Fruit fly (Drosophila melanogaster): ENCODE data around the gene CtBP.

CtBP gene

DNA sequence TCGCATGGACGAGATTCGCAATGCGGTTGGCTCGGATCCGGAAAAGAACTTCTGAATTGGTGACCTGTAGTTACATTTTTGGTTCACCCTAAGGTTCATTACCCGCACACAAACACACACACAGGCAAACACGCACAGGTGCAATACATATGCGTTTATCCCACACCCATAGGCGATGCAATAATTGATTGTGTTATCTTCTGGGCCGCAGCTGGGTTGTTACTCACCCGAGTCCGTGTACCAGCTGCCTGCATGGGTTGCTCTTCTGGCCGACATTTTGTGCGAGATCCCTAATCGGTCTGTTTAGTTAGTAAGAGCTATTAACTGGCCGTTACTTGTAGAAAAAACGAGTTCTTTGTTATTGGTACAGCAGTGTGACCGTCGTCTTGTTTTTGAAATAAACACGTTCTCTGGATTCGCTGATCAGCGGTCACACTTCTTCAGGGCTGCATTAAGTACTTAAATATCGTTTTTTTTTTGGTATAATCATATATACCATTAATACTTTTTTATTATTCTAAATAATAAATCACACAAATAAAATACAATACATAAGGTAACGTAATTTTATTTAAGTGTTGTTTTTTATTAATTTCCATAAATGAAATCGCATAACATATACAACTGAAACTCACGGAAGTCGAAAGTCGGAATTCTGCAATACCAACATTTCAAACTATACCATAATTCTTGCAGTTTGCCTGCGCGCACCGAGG is 386 bp upstream of the CtBP start, which contains the start of gene CG8031:
CG8031 (minus strand) TSS at position 406 of the 716 bp plus-strand sequence.
- TF ChIP-seq Dll (optimal IDR thresholded peaks at IDR 0.05) (peak; percentile 51), pan (optimal IDR thresholded peaks at IDR 0.05) (no peak), CG8478 (optimal IDR thresholded peaks at IDR 0.05) (no peak), psq (optimal IDR thresholded peaks at IDR 0.05) (no peak), EcR (GFP tag; optimal IDR thresholded peaks at IDR 0.05) (peak in 1 of 2 experiments; percentile 71)

DNA sequence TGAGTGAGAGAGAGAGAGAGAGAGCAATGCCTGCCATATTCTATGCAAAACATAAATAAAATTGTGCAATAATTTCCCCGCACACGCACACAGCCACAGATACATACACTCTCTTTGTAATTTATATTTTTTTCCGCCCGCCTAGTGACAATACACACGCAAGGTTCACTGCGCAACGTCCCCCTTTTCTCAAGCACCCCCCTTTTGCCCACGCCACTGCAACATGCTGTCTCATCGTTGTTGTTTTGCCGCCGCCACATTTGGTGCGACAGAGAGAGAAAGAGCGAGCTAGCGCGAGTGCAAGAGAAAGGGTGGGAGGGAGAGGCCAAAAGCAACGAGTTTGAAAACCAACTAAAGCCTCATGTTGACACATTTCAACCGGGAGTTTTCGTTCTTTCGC is 902 bp downstream of the CtBP start:
- TF ChIP-seq EcR (GFP tag; optimal IDR thresholded peaks at IDR 0.05) (peak in 1 of 2 experiments; percentile 3), pan (optimal IDR thresholded peaks at IDR 0.05) (no peak), CG8478 (optimal IDR thresholded peaks at IDR 0.05) (peak; percentile 85), usp (GFP tag; optimal IDR thresholded peaks at IDR 0.05) (no peak), Dll (optimal IDR thresholded peaks at IDR 0.05) (peak; percentile 29), psq (optimal IDR thresholded peaks at IDR 0.05) (no peak)

DNA sequence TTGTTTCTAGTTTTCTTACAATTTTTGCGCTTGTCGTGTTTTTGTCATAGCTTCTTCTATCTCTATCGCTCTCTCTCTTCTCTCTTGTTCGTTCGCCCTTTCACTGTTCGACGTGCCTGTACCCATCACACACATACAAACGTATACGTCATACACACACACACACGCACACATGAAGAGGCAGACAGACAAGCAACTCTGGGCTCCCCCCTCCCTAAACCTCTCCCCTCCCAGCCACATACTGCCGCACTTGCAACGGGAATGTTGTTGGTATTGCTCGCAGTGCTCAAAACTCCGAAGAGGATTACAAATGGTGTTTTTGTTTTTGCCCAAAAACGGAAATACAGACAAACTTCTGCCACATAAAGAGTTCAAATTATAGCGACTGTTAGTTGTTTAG is 1.5 kb downstream of the CtBP start:
- TF ChIP-seq CG8478 (optimal IDR thresholded peaks at IDR 0.05): no peak
- no peak for TF ChIP-seq psq (optimal IDR thresholded peaks at IDR 0.05)

DNA sequence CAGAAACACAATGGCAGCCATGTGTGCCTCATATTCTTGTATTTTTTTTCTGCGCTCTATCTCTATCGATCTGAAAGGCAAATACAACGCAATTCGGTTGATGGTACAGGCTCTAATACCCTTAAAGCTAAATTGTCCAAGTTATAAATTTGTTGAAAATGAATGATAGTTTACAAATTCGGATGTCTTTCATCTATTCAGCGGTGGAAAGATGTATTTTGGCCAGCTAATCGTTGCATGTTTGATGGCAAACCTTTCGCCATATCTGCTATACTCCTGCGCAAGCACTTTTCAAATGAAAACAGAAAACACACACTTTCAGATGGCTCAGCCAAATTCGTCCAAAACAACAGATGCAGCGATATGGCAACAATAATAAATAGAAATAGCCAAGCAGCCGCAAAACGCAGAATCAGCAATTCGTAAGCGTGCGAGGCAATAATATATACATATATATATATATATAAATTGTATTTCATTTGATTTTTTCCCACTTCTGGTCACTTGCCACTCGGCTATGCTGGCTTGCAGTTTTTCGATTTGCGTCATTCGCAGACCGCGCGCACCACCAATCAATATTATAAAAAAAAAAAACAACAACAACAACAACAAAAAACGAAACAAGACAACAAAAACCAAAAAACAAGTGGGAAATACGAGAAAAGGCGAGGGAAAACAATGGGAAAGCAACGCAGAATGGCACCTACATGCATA is 2.9 kb downstream of the CtBP start:
- TF ChIP-seq usp (GFP tag; optimal IDR thresholded peaks at IDR 0.05) (no peak), CG8478 (optimal IDR thresholded peaks at IDR 0.05) (no peak), psq (optimal IDR thresholded peaks at IDR 0.05) (no peak), Dll (optimal IDR thresholded peaks at IDR 0.05) (no peak), EcR (GFP tag; optimal IDR thresholded peaks at IDR 0.05) (no peak), pan (optimal IDR thresholded peaks at IDR 0.05) (no peak)

DNA sequence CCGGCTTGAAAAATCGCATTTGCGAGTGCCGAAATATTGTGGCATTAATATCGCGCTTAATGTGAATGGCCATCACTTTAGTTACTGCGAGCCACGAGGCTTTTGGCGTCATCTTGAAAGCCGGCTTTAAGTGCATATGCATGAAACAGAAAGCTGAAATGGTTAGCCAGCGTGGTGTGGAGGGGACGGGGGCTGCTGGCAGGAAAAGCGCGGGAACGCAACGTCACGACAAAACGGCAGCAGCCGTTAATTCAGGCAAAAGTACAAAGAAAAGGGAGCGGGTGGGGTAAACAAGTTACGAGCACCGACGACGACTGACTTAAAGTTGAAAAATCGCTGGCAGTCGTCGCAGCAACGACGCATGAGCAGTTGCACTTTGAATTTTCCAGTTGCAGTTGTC is 4.0 kb downstream of the CtBP start:
- no peak for TF ChIP-seq pan (optimal IDR thresholded peaks at IDR 0.05)
- no peak for TF ChIP-seq usp (GFP tag; optimal IDR thresholded peaks at IDR 0.05)
- TF ChIP-seq Dll (optimal IDR thresholded peaks at IDR 0.05): no peak
- TF ChIP-seq psq (optimal IDR thresholded peaks at IDR 0.05): no peak
- no peak for TF ChIP-seq EcR (GFP tag; optimal IDR thresholded peaks at IDR 0.05)
- TF ChIP-seq CG8478 (optimal IDR thresholded peaks at IDR 0.05): no peak

DNA sequence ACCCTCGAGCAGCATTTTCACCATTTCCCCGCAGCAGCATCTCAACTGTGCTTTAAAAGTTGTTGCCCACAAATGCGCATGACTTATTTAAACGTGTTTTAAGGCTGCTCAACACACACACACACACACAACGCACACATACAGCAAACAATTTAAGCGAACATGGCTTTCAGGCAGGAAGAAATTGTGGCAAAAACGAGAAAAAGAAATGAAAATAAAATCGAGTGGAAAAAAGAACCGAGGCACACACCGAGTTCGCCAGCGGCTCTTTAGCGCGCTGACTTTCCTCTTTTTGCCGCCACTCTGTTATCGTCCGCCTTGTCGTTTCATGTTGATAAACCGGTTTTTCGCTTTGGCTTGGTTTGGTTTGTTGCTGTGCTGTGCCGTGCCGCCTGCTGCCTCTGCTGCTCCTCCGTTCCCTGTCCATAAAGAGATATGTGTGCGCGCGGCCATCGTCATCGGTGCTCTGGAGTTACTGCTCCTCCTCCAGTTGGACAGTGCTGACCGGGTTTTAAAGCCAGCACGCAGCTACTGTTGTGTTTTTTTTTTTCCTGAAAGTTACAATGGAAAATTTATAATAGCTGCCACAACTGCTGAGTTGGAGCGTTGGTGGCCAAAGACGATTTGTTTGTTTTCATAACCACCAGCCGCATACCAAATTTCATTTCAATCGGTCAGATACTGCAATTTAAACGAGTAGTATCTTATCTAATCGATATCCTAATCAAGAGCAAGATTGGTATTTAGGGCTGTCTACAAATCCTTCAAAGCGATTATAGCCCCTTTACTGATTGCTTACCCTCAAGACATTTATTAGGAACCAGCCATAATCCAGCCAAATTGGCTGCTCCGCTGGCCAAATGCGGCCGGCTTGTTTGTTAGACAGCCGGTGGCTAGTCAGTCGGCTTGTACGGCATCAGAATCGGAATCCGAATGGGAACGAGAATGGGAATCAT is 4.6 kb downstream of the CtBP start:
- TF ChIP-seq Dll (optimal IDR thresholded peaks at IDR 0.05) (no peak), EcR (GFP tag; optimal IDR thresholded peaks at IDR 0.05) (no peak), usp (GFP tag; optimal IDR thresholded peaks at IDR 0.05) (no peak), psq (optimal IDR thresholded peaks at IDR 0.05) (no peak), CG8478 (optimal IDR thresholded peaks at IDR 0.05) (no peak), pan (optimal IDR thresholded peaks at IDR 0.05) (no peak)

DNA sequence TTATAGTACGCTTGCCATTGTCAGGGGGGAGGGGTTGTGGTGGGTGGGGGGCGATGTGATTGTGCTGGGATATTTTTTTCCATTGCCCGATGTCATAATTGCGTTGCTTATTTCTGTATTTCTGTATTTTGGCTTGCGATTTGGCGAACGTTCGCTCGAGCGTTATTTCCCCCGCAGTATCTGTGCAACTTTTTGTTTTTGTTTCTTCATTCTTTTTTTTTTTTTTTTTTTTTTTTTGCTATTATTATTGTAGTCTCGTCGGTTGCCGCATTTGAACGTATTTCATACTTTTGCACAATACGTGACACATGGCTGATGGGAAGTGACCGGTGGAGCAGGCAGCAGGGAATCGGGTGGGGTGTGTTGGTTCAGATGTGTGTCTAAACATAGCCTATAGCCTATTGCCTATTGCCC is 6.2 kb downstream of the CtBP start:
- no peak for TF ChIP-seq usp (GFP tag; optimal IDR thresholded peaks at IDR 0.05)
- no peak for TF ChIP-seq CG8478 (optimal IDR thresholded peaks at IDR 0.05)
- TF ChIP-seq Dll (optimal IDR thresholded peaks at IDR 0.05): no peak
- TF ChIP-seq psq (optimal IDR thresholded peaks at IDR 0.05): no peak

DNA sequence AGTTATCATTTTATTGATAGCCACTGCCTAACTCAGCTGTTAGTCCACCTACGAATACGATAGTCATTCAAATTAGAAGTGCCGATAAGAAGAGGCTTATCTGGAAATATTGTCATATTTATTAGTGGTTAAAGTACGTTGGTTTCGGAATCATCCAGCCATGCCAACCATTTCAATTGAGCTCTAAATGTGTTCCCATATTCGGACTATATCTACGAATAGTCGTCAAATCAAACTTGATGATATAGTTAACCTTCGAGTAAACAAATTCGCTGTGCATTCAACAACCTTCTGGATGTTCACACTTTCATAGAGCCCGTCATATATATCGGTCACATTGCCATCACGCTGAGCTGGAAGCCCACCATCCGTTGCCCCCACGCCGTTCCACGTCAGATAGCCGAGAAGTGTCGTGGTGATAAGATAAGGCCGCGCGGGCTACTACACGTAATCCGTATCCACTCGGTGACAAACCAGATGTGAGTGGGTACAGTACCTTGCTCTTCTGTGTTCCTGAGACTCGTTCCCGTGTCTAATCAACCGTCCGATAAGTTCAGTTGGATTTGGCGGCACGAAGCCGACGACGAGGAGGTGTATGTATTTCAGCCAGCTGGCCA is 6.9 kb downstream of the CtBP start:
- TF ChIP-seq pan (optimal IDR thresholded peaks at IDR 0.05): no peak
- TF ChIP-seq usp (GFP tag; optimal IDR thresholded peaks at IDR 0.05): no peak
- no peak for TF ChIP-seq EcR (GFP tag; optimal IDR thresholded peaks at IDR 0.05)
- no peak for TF ChIP-seq CG8478 (optimal IDR thresholded peaks at IDR 0.05)
- TF ChIP-seq Dll (optimal IDR thresholded peaks at IDR 0.05): no peak
- no peak for TF ChIP-seq psq (optimal IDR thresholded peaks at IDR 0.05)

DNA sequence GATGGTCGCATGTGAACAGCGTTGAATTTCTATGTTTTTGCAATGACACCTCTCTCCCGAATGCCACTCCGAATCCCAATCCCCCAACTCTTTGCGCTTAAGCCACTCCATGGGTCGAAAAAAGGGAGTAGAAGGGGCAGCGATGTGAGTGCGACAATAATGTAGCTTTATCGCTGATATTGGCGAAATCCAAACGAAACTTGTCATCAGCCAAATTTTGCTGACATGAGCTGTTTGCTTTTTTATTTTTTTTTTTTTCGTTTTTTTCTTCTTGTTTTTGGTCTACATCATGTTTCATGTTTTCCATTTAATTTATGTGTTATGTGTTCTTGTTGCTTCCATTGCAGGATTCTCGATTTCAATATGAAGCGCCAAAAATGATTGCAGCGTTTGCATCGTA is 7.5 kb downstream of the CtBP start:
- TF ChIP-seq psq (optimal IDR thresholded peaks at IDR 0.05): no peak
- no peak for TF ChIP-seq pan (optimal IDR thresholded peaks at IDR 0.05)
- TF ChIP-seq usp (GFP tag; optimal IDR thresholded peaks at IDR 0.05): no peak
- no peak for TF ChIP-seq CG8478 (optimal IDR thresholded peaks at IDR 0.05)
- no peak for TF ChIP-seq EcR (GFP tag; optimal IDR thresholded peaks at IDR 0.05)
- TF ChIP-seq Dll (optimal IDR thresholded peaks at IDR 0.05): no peak

DNA sequence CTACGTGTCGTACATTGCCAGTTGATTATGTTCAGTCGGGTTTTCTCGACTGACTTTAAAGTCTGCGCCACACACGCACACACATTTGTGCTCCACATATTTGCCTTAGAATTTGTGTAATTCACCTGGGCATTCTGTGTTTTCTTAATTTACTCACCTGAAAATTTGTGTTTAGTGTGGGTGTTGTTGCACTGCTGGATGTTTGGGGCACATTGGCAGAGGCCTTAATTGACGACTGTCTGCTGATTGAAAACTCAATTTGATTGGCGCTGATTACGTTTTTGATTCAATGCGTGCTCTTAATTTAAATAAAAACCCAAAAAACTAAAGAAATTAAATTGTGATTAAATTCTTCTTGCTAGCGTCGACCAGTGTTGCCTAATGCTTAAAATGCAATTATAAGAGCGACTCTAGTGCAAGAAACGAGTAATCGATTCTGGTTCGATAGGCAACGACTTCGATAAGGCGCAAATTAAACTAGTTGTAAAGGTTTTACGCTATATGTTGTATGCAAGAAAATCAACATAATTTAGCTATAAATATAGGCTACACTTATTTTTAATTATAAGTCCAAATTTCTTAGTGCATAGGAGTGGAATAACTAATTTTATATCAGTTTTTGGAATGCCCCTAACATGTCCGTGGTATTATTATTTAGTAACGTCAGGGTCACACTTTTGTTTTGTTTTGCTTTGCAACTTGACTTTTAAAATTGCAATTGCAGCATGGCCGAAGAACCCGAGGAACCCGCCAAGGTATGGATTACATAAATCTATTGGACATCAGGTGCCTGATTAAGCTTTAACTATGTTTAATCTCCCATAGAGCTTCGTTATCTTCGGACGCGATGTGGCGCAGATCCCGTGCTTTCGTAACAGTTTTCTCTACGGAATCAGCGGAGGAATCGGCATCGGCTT is 19.1 kb downstream of the CtBP start, which contains the start of the genes CG46281 and CG46280:
CG46281 (minus strand) TSS at position 51 of the 917 bp plus-strand sequence.
CG46280 (minus strand) TSS at position 403 of the 917 bp plus-strand sequence.
- TF ChIP-seq CG8478 (optimal IDR thresholded peaks at IDR 0.05): no peak
- no peak for TF ChIP-seq psq (optimal IDR thresholded peaks at IDR 0.05)
- TF ChIP-seq pan (optimal IDR thresholded peaks at IDR 0.05): no peak
- TF ChIP-seq EcR (GFP tag; optimal IDR thresholded peaks at IDR 0.05): no peak
- TF ChIP-seq usp (GFP tag; optimal IDR thresholded peaks at IDR 0.05): no peak

All from whole organism.